Worm (Caenorhabditis elegans) whole organism, L4 larva: ENCODE data around the gene C08F1.6.

Experiments used
- ama-1 ChIP-seq: fragments of 150-350 bp; optimal IDR thresholded peaks from 2 replicates; lab custom pipeline; 2014; ENCODE audit warnings: inconsistent platforms, mixed read lengths
- daf-12 ChIP-seq: fragments of 150-350 bp; optimal IDR thresholded peaks from 2 replicates; lab custom pipeline; 2014; ENCODE audit warnings: missing biosample characterization, missing genetic modification reagents, missing genetic modification characterization
- dpl-1 ChIP-seq: fragments of 150-350 bp; optimal IDR thresholded peaks from 2 replicates; lab custom pipeline; 2014; ENCODE audit warnings: missing biosample characterization, missing genetic modification reagents, missing genetic modification characterization
- fos-1 ChIP-seq: fragments of 150-350 bp; optimal IDR thresholded peaks from 2 replicates; lab custom pipeline; 2014; ENCODE audit warnings: missing biosample characterization, missing genetic modification characterization
- hlh-30 ChIP-seq: sonication (generic microtip); optimal IDR thresholded peaks from 2 replicates; lab custom pipeline; 2017; ENCODE audit warnings: antibody characterized with exemption, mild to moderate bottlenecking, missing genetic modification characterization, missing compliant biosample characterization; ENCODE audit not compliant: insufficient read depth
- jun-1 ChIP-seq: fragments of 150-350 bp; optimal IDR thresholded peaks from 2 replicates; lab custom pipeline; 2014; ENCODE audit warnings: missing biosample characterization, missing genetic modification reagents, missing genetic modification characterization
- mdl-1 ChIP-seq, 2 experiments: fragments of 150-350 bp in 1 of 2; sonication (generic microtip) in 1 of 2; optimal IDR thresholded peaks; 2 replicates each; lab custom pipeline; 2014 to 2017; ENCODE audit warnings: missing biosample characterization in 2 of 2, missing genetic modification characterization in 2 of 2
- snpc-4 ChIP-seq: fragments of 150-350 bp; optimal IDR thresholded peaks from 2 replicates; lab custom pipeline; 2014; ENCODE audit warnings: missing biosample characterization, missing genetic modification characterization
- ztf-11 ChIP-seq: fragments of 150-350 bp; optimal IDR thresholded peaks from 2 replicates; lab custom pipeline; 2014; ENCODE audit warnings: missing biosample characterization, missing genetic modification characterization

DNA sequence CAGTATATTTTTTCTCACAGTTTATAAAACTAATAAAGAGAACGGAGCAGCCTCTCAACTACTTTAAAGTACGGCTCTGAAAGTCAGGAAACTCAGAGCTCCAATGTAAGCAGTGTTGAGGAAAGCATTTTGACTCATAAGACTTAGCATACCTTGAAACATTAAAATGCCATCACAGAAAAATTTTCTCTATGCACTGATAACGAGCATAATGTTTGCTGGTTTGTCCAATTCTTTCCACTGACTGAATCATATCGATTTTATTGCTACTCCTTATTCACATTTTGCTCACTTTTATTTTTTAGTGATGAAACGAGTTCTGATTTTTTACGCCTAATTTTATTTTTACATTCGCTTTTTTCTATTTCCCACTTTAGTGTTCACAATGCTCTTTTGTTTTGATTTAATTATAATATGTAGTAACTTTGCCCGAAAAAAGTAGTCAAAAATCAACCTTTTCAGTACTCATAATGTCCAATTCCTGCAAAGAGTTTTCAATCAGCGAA lies 43.9 kb upstream of the C08F1.6 start, which contains the start of gene math-39:
- TF ChIP-seq snpc-4 (tag; lab: Kevin White, UChicago) (no peak), dpl-1 (GFP tag; lab: Kevin White, UChicago) (no peak), ama-1 (no peak), fos-1 (tag; lab: Kevin White, UChicago) (no peak), hlh-30 (tag; lab: Kevin White, UChicago) (no peak), daf-12 (tag; lab: Kevin White, UChicago) (no peak), mdl-1 (tag; optimal IDR thresholded peaks at IDR 0.05; lab: Kevin White, UChicago) (no peak), jun-1 (no peak), ztf-11 (tag; lab: Kevin White, UChicago) (no peak)
